Fruit fly (Drosophila melanogaster) whole organism, embryonic: ENCODE measurements around the gene CG42716.

Source experiments
- ATbp ChIP-seq: fragments of 200-800 bp; sonication (Bioruptor generic); optimal IDR thresholded peaks from 2 replicates; lab custom pipeline; 2017; ENCODE audit warnings: missing biosample characterization, mild to moderate bottlenecking, missing genetic modification characterization, missing genetic modification reagents
- Aef1 ChIP-seq: fragments of 200-800 bp; sonication (Bioruptor generic); IDR thresholded peaks from 3 replicates; pipeline ENCODE4 v1.3.6; 2022; ENCODE audit warnings: missing biosample characterization, missing genetic modification characterization
- B-H1 ChIP-seq: fragments of 200-800 bp; sonication (Bioruptor generic); IDR thresholded peaks from 3 replicates; pipeline ENCODE4 v1.3.6; 2022; ENCODE audit warnings: missing biosample characterization, missing genetic modification characterization
- CG1024 ChIP-seq: fragments of 200-800 bp; sonication (Bioruptor generic); IDR thresholded peaks from 2 replicates; pipeline ENCODE4 v1.3.6; 2022; ENCODE audit warnings: missing biosample characterization, missing genetic modification characterization
- CG10366 ChIP-seq: fragments of 200-800 bp; sonication (Bioruptor generic); IDR thresholded peaks from 2 replicates; pipeline ENCODE4 v1.3.6; 2022; ENCODE audit warnings: missing biosample characterization, missing genetic modification characterization
- CG11723 ChIP-seq: fragments of 200-800 bp; sonication (Bioruptor generic); optimal IDR thresholded peaks from 2 replicates; lab custom pipeline; 2017; ENCODE audit warnings: missing biosample characterization, mild to moderate bottlenecking, missing genetic modification characterization
- CG14014 ChIP-seq: fragments of 200-800 bp; sonication (Bioruptor generic); IDR thresholded peaks from 2 replicates; pipeline ENCODE4 v1.3.6; 2022; ENCODE audit warnings: missing biosample characterization, missing genetic modification characterization
- CG15479 ChIP-seq: fragments of 200-800 bp; sonication (Bioruptor generic); optimal IDR thresholded peaks from 3 replicates; lab custom pipeline; 2019; ENCODE audit warnings: missing biosample characterization, mild to moderate bottlenecking, missing genetic modification characterization, moderate library complexity
- CG16863 ChIP-seq: fragments of 200-800 bp; sonication (Bioruptor generic); optimal IDR thresholded peaks from 3 replicates; lab custom pipeline; 2016; ENCODE audit warnings: missing biosample characterization, missing genetic modification characterization
- CG17612 ChIP-seq: fragments of 200-800 bp; sonication (Bioruptor generic); IDR thresholded peaks from 2 replicates; pipeline ENCODE4 v1.3.6; 2022; ENCODE audit warnings: missing biosample characterization, missing genetic modification characterization
- CG2120 ChIP-seq: fragments of 200-800 bp; sonication (Bioruptor generic); optimal IDR thresholded peaks from 3 replicates; lab custom pipeline; 2016; ENCODE audit warnings: missing biosample characterization, missing genetic modification characterization
- CG31441 ChIP-seq: fragments of 200-800 bp; sonication (Bioruptor generic); IDR thresholded peaks from 2 replicates; pipeline ENCODE4 v1.3.6; 2022; ENCODE audit warnings: missing biosample characterization, missing genetic modification characterization
- CG33213 ChIP-seq: fragments of 200-800 bp; sonication (Bioruptor generic); optimal IDR thresholded peaks from 3 replicates; lab custom pipeline; 2016; ENCODE audit warnings: missing biosample characterization, missing genetic modification characterization
- CG3407 ChIP-seq: fragments of 200-800 bp; sonication (Bioruptor generic); optimal IDR thresholded peaks from 2 replicates; lab custom pipeline; 2018; ENCODE audit warnings: missing biosample characterization, mild to moderate bottlenecking, missing genetic modification characterization
- CG5245 ChIP-seq: fragments of 200-800 bp; sonication (Bioruptor generic); optimal IDR thresholded peaks from 3 replicates; lab custom pipeline; 2016; ENCODE audit warnings: missing biosample characterization, missing genetic modification characterization
- CG6854 ChIP-seq: fragments of 200-800 bp; sonication (Bioruptor generic); optimal IDR thresholded peaks from 3 replicates; lab custom pipeline; 2017; ENCODE audit warnings: missing biosample characterization, mild to moderate bottlenecking, missing genetic modification characterization
- CG8281 ChIP-seq: fragments of 200-800 bp; sonication (Bioruptor generic); optimal IDR thresholded peaks from 2 replicates; lab custom pipeline; 2018; ENCODE audit warnings: missing biosample characterization, mild to moderate bottlenecking, missing genetic modification characterization, moderate library complexity
- CG9876 ChIP-seq: fragments of 200-800 bp; sonication (Bioruptor generic); optimal IDR thresholded peaks from 2 replicates; lab custom pipeline; 2016; ENCODE audit warnings: missing biosample characterization, missing genetic modification characterization
- CrebB ChIP-seq: fragments of 200-800 bp; sonication (Bioruptor generic); optimal IDR thresholded peaks from 3 replicates; lab custom pipeline; 2018; ENCODE audit warnings: missing biosample characterization, mild to moderate bottlenecking, missing genetic modification characterization
- Fer1 ChIP-seq: fragments of 200-800 bp; sonication (Bioruptor generic); optimal IDR thresholded peaks from 2 replicates; lab custom pipeline; 2017; ENCODE audit warnings: missing biosample characterization, mild to moderate bottlenecking, missing genetic modification characterization
- GATAe ChIP-seq: fragments of 200-800 bp; sonication (Bioruptor generic); conservative IDR thresholded peaks from 2 replicates; pipeline ENCODE4 v1.3.6; 2022; ENCODE audit warnings: missing biosample characterization, missing genetic modification characterization
- H2.0 ChIP-seq: fragments of 200-800 bp; sonication (Bioruptor generic); IDR thresholded peaks from 2 replicates; pipeline ENCODE4 v1.3.6; 2022; ENCODE audit warnings: missing biosample characterization, missing genetic modification characterization
- HLHmδ ChIP-seq: fragments of 200-800 bp; sonication (Bioruptor generic); optimal IDR thresholded peaks from 2 replicates; lab custom pipeline; 2018; ENCODE audit warnings: missing biosample characterization, mild to moderate bottlenecking, missing genetic modification characterization, moderate library complexity
- Hand ChIP-seq: fragments of 200-800 bp; sonication (Bioruptor generic); optimal IDR thresholded peaks from 2 replicates; lab custom pipeline; 2017; ENCODE audit warnings: mild to moderate bottlenecking, missing biosample characterization, missing genetic modification reagents, missing genetic modification characterization
- Hmx ChIP-seq: fragments of 200-800 bp; sonication (Bioruptor generic); optimal IDR thresholded peaks from 2 replicates; lab custom pipeline; 2016; ENCODE audit warnings: missing biosample characterization, missing genetic modification characterization
- Jarid2 ChIP-seq: fragments of 200-800 bp; sonication (Bioruptor generic); optimal IDR thresholded peaks from 3 replicates; lab custom pipeline; 2017; ENCODE audit warnings: mild to moderate bottlenecking, missing biosample characterization, missing genetic modification reagents, missing genetic modification characterization
- Mad ChIP-seq: fragments of 200-800 bp; sonication (Bioruptor generic); optimal IDR thresholded peaks from 2 replicates; lab custom pipeline; 2016; ENCODE audit warnings: missing biosample characterization, missing genetic modification characterization
- Sox102F ChIP-seq: fragments of 200-800 bp; sonication (Bioruptor generic); optimal IDR thresholded peaks from 2 replicates; lab custom pipeline; 2018; ENCODE audit warnings: missing biosample characterization, mild to moderate bottlenecking, missing genetic modification characterization, moderate library complexity
- ac ChIP-seq: fragments of 200-800 bp; sonication (Bioruptor generic); optimal IDR thresholded peaks from 3 replicates; lab custom pipeline; 2017; ENCODE audit warnings: missing biosample characterization, mild to moderate bottlenecking, missing genetic modification characterization
- al ChIP-seq: fragments of 200-800 bp; sonication (Bioruptor generic); IDR thresholded peaks from 2 replicates; pipeline ENCODE4 v1.3.6; 2022; ENCODE audit warnings: missing biosample characterization, missing genetic modification characterization
- br ChIP-seq: fragments of >200 bp; optimal IDR thresholded peaks from 2 replicates; lab custom pipeline; 2017
- corto ChIP-seq: fragments of 200-800 bp; sonication (Bioruptor generic); optimal IDR thresholded peaks from 2 replicates; lab custom pipeline; 2016; ENCODE audit warnings: missing biosample characterization, mild to moderate bottlenecking, missing genetic modification characterization, moderate library complexity
- da ChIP-seq: fragments of 200-800 bp; sonication (Bioruptor generic); optimal IDR thresholded peaks from 2 replicates; lab custom pipeline; 2016; ENCODE audit warnings: missing biosample characterization, missing genetic modification characterization
- eve ChIP-seq, 2 experiments: fragments of >200 bp; optimal IDR thresholded peaks; 2 replicates each; lab custom pipeline; 2017; ENCODE audit warnings: missing biosample characterization in 2 of 2, missing genetic modification characterization in 2 of 2
- gfzf ChIP-seq: fragments of 200-800 bp; sonication (Bioruptor generic); optimal IDR thresholded peaks from 2 replicates; lab custom pipeline; 2016; ENCODE audit warnings: missing biosample characterization, mild to moderate bottlenecking, missing genetic modification characterization, moderate library complexity
- jumu ChIP-seq: fragments of 200-800 bp; sonication (Bioruptor generic); optimal IDR thresholded peaks from 3 replicates; lab custom pipeline; 2016; ENCODE audit warnings: missing biosample characterization, missing genetic modification characterization
- onecut ChIP-seq: fragments of 200-800 bp; sonication (Bioruptor generic); IDR thresholded peaks from 2 replicates; pipeline ENCODE4 v1.3.6; 2022; ENCODE audit warnings: missing biosample characterization, missing genetic modification characterization
- otp ChIP-seq: fragments of 200-800 bp; sonication (Bioruptor generic); IDR thresholded peaks from 3 replicates; pipeline ENCODE4, ENCODE4 v1.3.6; 2022; ENCODE audit warnings: missing biosample characterization, missing genetic modification characterization
- pan ChIP-seq, 4 experiments: fragments of >200 bp in 3 of 4; fragments of 200-800 bp in 1 of 4; sonication (Bioruptor generic) in 1 of 4; optimal IDR thresholded peaks in 3 of 4; IDR thresholded peaks in 1 of 4; 2 replicates each; pipeline versions ENCODE4 v1.3.6 to Lab custom; 2017 to 2022; ENCODE audit warnings: missing biosample characterization in 2 of 4, missing genetic modification characterization in 2 of 4, mixed read lengths in 1 of 4
- rib ChIP-seq: fragments of 200-800 bp; sonication (Bioruptor generic); IDR thresholded peaks from 2 replicates; pipeline ENCODE4 v1.3.6; 2022; ENCODE audit warnings: missing biosample characterization, missing genetic modification characterization
- sc ChIP-seq, 3 experiments: fragments of >200 bp in 2 of 3; fragments of 200-800 bp in 1 of 3; sonication (Bioruptor generic) in 1 of 3; optimal IDR thresholded peaks; 2 replicates in 2 of 3; 3 replicates in 1 of 3; lab custom pipeline; 2017; ENCODE audit warnings: mild to moderate bottlenecking in 1 of 3, missing biosample characterization in 1 of 3, missing genetic modification characterization in 1 of 3, missing genetic modification reagents in 1 of 3
- tin ChIP-seq: fragments of 200-800 bp; sonication (Bioruptor generic); optimal IDR thresholded peaks from 3 replicates; lab custom pipeline; 2016; ENCODE audit warnings: missing biosample characterization, missing genetic modification characterization
- tll ChIP-seq, 2 experiments: fragments of 200-800 bp in 1 of 2; fragments of >200 bp in 1 of 2; sonication (Bioruptor generic) in 1 of 2; optimal IDR thresholded peaks; 2 replicates each; lab custom pipeline; 2017 to 2019; ENCODE audit warnings: missing biosample characterization in 2 of 2, missing genetic modification characterization in 2 of 2, mild to moderate bottlenecking in 1 of 2, moderate library complexity in 1 of 2
- tna ChIP-seq: fragments of 200-800 bp; sonication (Bioruptor generic); IDR thresholded peaks from 2 replicates; pipeline ENCODE4 v1.3.6; 2022; ENCODE audit warnings: missing biosample characterization, missing genetic modification characterization; ENCODE audit not compliant: partially characterized antibody
- unpg ChIP-seq: fragments of 200-800 bp; sonication (Bioruptor generic); optimal IDR thresholded peaks from 3 replicates; lab custom pipeline; 2018; ENCODE audit warnings: missing biosample characterization, mild to moderate bottlenecking, missing genetic modification characterization, moderate library complexity
- zf30C ChIP-seq: fragments of 200-800 bp; sonication (Bioruptor generic); optimal IDR thresholded peaks from 3 replicates; lab custom pipeline; 2018; ENCODE audit warnings: missing biosample characterization, mild to moderate bottlenecking, missing genetic modification characterization

The CG42716 gene

DNA sequence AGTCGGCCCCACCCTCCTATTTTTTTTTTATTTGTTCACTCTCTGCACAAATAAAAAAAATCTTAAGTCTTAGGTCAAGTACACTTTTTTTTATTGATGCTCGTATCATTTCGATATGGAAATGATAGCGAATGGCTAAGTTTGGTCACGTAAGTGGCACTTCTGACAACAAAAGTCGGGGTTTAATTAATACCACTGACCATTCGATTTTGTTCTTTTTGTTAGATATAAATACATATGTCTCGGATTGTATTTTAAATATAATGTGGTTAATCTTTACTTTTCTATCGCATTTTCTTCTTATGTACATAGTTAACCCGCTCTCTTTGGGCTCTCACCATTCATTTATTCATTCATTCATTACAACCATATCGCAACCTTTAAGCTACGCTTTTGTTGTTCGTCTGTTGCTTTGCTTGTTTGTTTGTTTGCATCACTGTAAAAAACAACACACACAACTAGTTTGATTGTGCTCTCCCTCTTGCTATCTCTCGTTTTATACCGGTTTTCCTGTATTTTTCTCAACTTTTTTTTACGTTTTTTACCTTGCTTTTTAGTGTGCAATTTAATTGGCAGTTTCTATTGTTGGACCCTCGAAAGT is 31.4 kb upstream of the CG42716 start (continued):
- TF ChIP-seq otp, result no peak
- no peak for TF ChIP-seq CG17612 (GFP tag; lab: Robert Waterston, UW)
- no peak for TF ChIP-seq sc (optimal IDR thresholded peaks at IDR 0.05; lab: Kevin White, UChicago)
- TF ChIP-seq sc (GFP tag; optimal IDR thresholded peaks at IDR 0.05; lab: Kevin White, UChicago), result no peak
- peak; percentile 1 for TF ChIP-seq Sox102F (GFP tag; lab: Kevin White, UChicago)

DNA sequence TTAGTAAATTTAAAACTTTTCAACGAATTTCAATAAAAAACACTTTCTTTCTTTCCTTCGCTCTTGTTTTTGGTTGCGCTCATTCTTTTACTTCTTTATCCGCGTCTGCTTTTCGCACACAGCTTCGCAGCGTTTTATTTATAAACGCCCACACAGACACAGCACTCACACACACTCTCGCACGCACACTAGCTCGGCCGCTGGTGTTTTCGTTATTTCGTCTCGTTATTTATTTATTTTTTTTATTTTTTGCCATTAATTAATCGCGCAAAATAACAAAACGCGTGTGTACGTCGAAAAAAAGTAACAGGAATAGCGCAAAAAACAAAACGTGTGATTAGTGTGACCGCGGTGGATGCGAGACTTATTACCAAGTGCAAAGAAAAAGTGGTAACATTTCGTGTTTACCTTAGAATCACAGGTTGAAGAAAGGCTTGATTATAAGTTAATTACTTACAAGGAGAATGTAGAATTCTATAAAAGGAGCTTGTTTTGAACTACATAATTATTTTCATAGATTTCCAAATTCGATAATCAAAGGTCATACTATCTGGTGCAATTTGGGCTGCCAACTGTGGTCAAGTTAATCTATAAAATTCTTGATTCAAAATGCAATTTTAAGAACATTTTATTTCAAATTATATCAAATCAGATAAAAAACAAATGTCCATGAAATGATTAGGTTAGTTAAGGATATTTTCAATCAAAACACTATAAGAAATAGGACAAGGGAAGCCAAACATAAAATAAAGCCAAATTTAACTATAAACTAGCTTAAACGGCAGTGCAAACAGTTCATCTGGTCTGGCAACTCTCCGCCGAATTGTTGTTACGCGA is 29.0 kb upstream of the CG42716 start, which contains the start of the genes hzg and mRpS31:
TSS of gene hzg (minus strand) at position 336 of the 837 bp plus-strand sequence.
TSS of gene mRpS31 (plus strand) at position 793 of the 837 bp plus-strand sequence.
- TF ChIP-seq br (lab: Kevin White, UChicago) (no peak), CG17612 (GFP tag; lab: Robert Waterston, UW) (no peak), gfzf (GFP tag; lab: Kevin White, UChicago) (peak; percentile 89), HLHmδ (GFP tag; lab: Kevin White, UChicago) (no peak), unpg (GFP tag; lab: Kevin White, UChicago) (peak; percentile 53), CrebB (tag; lab: Kevin White, UChicago) (no peak), CG31441 (GFP tag; lab: Robert Waterston, UW) (peak; percentile 66; the same call in 1 of the 2 replicates), jumu (peak; percentile 41), CG10366 (GFP tag; lab: Robert Waterston, UW) (peak; percentile 47), CG11723 (GFP tag; lab: Kevin White, UChicago) (no peak), CG8281 (tag; lab: Kevin White, UChicago) (no peak), ATbp (GFP tag; lab: Kevin White, UChicago) (no peak), CG6854 (GFP tag; lab: Kevin White, UChicago) (no peak), tll (GFP tag; optimal IDR thresholded peaks at IDR 0.05; lab: Kevin White, UChicago) (no peak), CG2120 (GFP tag; lab: Kevin White, UChicago) (peak; percentile 80), CG16863 (GFP tag; lab: Kevin White, UChicago) (peak; percentile 60), pan (optimal IDR thresholded peaks at IDR 0.05; lab: Kevin White, UChicago) (no peak), pan (GFP tag; optimal IDR thresholded peaks at IDR 0.05 in 1 of 2, IDR thresholded peaks at IDR 0.05 in 1 of 2) (peak in 1 of 2 experiments; percentile 24), rib (GFP tag; lab: Robert Waterston, UW) (peak; percentile 69), H2.0 (GFP tag; lab: Robert Waterston, UW) (peak; percentile 43; the same call in 1 of the 2 replicates), corto (GFP tag; lab: Kevin White, UChicago) (peak; percentile 28), Hand (GFP tag; lab: Kevin White, UChicago) (no peak), CG9876 (GFP tag; lab: Kevin White, UChicago) (no peak), tin (GFP tag; lab: Kevin White, UChicago) (peak; percentile 55), Fer1 (GFP tag; lab: Kevin White, UChicago) (no peak), B-H1 (GFP tag; lab: Robert Waterston, UW) (no peak), CG3407 (GFP tag; lab: Kevin White, UChicago) (no peak), CG33213 (GFP tag; lab: Kevin White, UChicago) (peak; percentile 54), eve (GFP tag; optimal IDR thresholded peaks at IDR 0.05; lab: Kevin White, UChicago) (no peak), da (no peak), GATAe (GFP tag; lab: Robert Waterston, UW) (no peak), al (GFP tag; lab: Robert Waterston, UW) (peak; percentile 52; the same call in 1 of the 2 replicates), CG14014 (GFP tag; lab: Robert Waterston, UW) (no peak), tna (GFP tag; lab: Robert Waterston, UW) (no peak), Hmx (peak; percentile 22), CG15479 (GFP tag; lab: Kevin White, UChicago) (peak; percentile 34), Aef1 (GFP tag; lab: Robert Waterston, UW) (no peak), Jarid2 (GFP tag; lab: Kevin White, UChicago) (peak; percentile 74), Mad (GFP tag; lab: Kevin White, UChicago) (no peak), CG1024 (no peak), zf30C (GFP tag; lab: Kevin White, UChicago) (peak; percentile 5), ac (GFP tag; lab: Kevin White, UChicago) (no peak), CG5245 (GFP tag; lab: Kevin White, UChicago) (no peak), onecut (no peak)
